Worm (Caenorhabditis elegans) whole organism, young adult: Measurements from ENCODE around the gene aakg-1.

ENCODE experiments used
- B0336.3 ChIP-seq: fragments of 200-800 bp; sonication (Bioruptor generic); IDR thresholded peaks from 2 replicates; pipeline ENCODE4 v1.3.6; 2022; ENCODE audit warnings: missing genetic modification characterization, missing compliant biosample characterization
- C06A6.2 ChIP-seq: fragments of 200-800 bp; sonication (Bioruptor generic); conservative IDR thresholded peaks from 2 replicates; pipeline ENCODE4 v1.3.6; 2022; ENCODE audit warnings: missing genetic modification characterization, missing compliant biosample characterization
- F22D6.2 ChIP-seq: sonication (generic microtip); optimal IDR thresholded peaks from 2 replicates; lab custom pipeline; 2016; ENCODE audit warnings: mild to moderate bottlenecking, missing genetic modification characterization, missing compliant biosample characterization
- F37B4.10 ChIP-seq: fragments of 200-800 bp; sonication (Bioruptor generic); IDR thresholded peaks from 2 replicates; pipeline ENCODE4 v1.3.6; 2022; ENCODE audit warnings: missing genetic modification characterization, missing compliant biosample characterization
- F49E8.2 ChIP-seq: sonication (generic microtip); optimal IDR thresholded peaks from 3 replicates; lab custom pipeline; 2017; ENCODE audit warnings: missing genetic modification characterization, mild to moderate bottlenecking, missing compliant biosample characterization, antibody characterized with exemption, moderate library complexity; ENCODE audit not compliant: insufficient read depth
- K11D2.4 ChIP-seq: fragments of 200-800 bp; sonication (Bioruptor generic); IDR thresholded peaks from 2 replicates; pipeline ENCODE4 v1.3.6; 2022; ENCODE audit warnings: missing genetic modification reagents, missing genetic modification characterization, missing compliant biosample characterization
- Y53F4B.3 ChIP-seq: fragments of 200-800 bp; sonication (Bioruptor generic); IDR thresholded peaks from 2 replicates; pipeline ENCODE4 v1.3.6; 2022; ENCODE audit warnings: missing genetic modification reagents, missing genetic modification characterization, missing compliant biosample characterization
- Y53G8AR.9 ChIP-seq: fragments of 200-800 bp; sonication (Bioruptor generic); conservative IDR thresholded peaks from 2 replicates; pipeline ENCODE4 v1.3.6; 2022; ENCODE audit warnings: missing genetic modification reagents, missing genetic modification characterization, missing compliant biosample characterization
- Y56A3A.18 ChIP-seq: fragments of 200-800 bp; sonication (Bioruptor generic); IDR thresholded peaks from 2 replicates; pipeline ENCODE4 v1.3.6; 2022; ENCODE audit warnings: missing genetic modification reagents, missing genetic modification characterization, missing compliant biosample characterization
- Y95B8A.8 ChIP-seq: fragments of 200-800 bp; sonication (Bioruptor generic); IDR thresholded peaks from 2 replicates; pipeline ENCODE4 v1.3.6; 2022; ENCODE audit warnings: missing genetic modification reagents, missing genetic modification characterization, missing compliant biosample characterization
- athp-1 ChIP-seq: sonication (generic microtip); optimal IDR thresholded peaks from 2 replicates; lab custom pipeline; 2017; ENCODE audit warnings: mild to moderate bottlenecking, missing genetic modification characterization, missing compliant biosample characterization
- attf-5 ChIP-seq: fragments of 200-800 bp; sonication (Bioruptor generic); optimal IDR thresholded peaks from 2 replicates; lab custom pipeline; 2018; ENCODE audit warnings: mild to moderate bottlenecking, missing genetic modification characterization, missing compliant biosample characterization
- bed-1 ChIP-seq: fragments of 200-800 bp; sonication (Bioruptor generic); IDR thresholded peaks from 2 replicates; pipeline ENCODE4 v1.3.6; 2022; ENCODE audit warnings: missing genetic modification reagents, missing genetic modification characterization, missing compliant biosample characterization
- cebp-1 ChIP-seq, 2 experiments: fragments of 200-800 bp in 1 of 2; sonication (Bioruptor generic) in 1 of 2; sonication (generic microtip) in 1 of 2; IDR thresholded peaks in 1 of 2; optimal IDR thresholded peaks in 1 of 2; 2 replicates each; pipeline versions ENCODE4 v1.3.6 to Lab custom; 2017 to 2022; ENCODE audit warnings: missing compliant biosample characterization in 2 of 2, missing genetic modification characterization in 2 of 2, mild to moderate bottlenecking in 1 of 2, missing genetic modification reagents in 1 of 2, moderate library complexity in 1 of 2
- cebp-2 ChIP-seq: fragments of 200-800 bp; sonication (Bioruptor generic); IDR thresholded peaks from 2 replicates; pipeline ENCODE4 v1.3.6; 2022; ENCODE audit warnings: missing genetic modification characterization, missing compliant biosample characterization
- ceh-100 ChIP-seq: fragments of 200-800 bp; sonication (Bioruptor generic); IDR thresholded peaks from 2 replicates; pipeline ENCODE4 v1.3.6; 2022; ENCODE audit warnings: missing genetic modification reagents, missing genetic modification characterization, missing compliant biosample characterization
- ceh-27 ChIP-seq: fragments of 200-800 bp; sonication (Bioruptor generic); optimal IDR thresholded peaks from 2 replicates; lab custom pipeline; 2018; ENCODE audit warnings: mild to moderate bottlenecking, missing genetic modification characterization, moderate library complexity, missing compliant biosample characterization
- ceh-40 ChIP-seq: fragments of 200-800 bp; sonication (Bioruptor generic); IDR thresholded peaks from 2 replicates; pipeline ENCODE4 v1.3.6; 2022; ENCODE audit warnings: missing genetic modification characterization, missing compliant biosample characterization
- ceh-58 ChIP-seq: fragments of 200-800 bp; sonication (Bioruptor generic); IDR thresholded peaks from 2 replicates; pipeline ENCODE4 v1.3.6; 2022; ENCODE audit warnings: missing genetic modification characterization, missing compliant biosample characterization
- chd-7 ChIP-seq: sonication (generic microtip); optimal IDR thresholded peaks from 2 replicates; lab custom pipeline; 2016; ENCODE audit warnings: mild to moderate bottlenecking, missing genetic modification characterization, moderate library complexity, missing compliant biosample characterization
- egrh-3 ChIP-seq: fragments of 200-800 bp; sonication (Bioruptor generic); IDR thresholded peaks from 2 replicates; pipeline ENCODE4 v1.3.6; 2022; ENCODE audit warnings: missing genetic modification reagents, missing genetic modification characterization, missing compliant biosample characterization
- ets-4 ChIP-seq: fragments of 200-800 bp; sonication (Bioruptor generic); optimal IDR thresholded peaks from 2 replicates; lab custom pipeline; 2018; ENCODE audit warnings: mild to moderate bottlenecking, missing genetic modification characterization, missing compliant biosample characterization
- hlh-26 ChIP-seq: fragments of 200-800 bp; sonication (Bioruptor generic); conservative IDR thresholded peaks from 2 replicates; pipeline ENCODE4 v1.3.6; 2022; ENCODE audit warnings: missing genetic modification reagents, missing genetic modification characterization, missing compliant biosample characterization
- lag-1 ChIP-seq: fragments of 200-800 bp; sonication (Bioruptor generic); IDR thresholded peaks from 2 replicates; pipeline ENCODE4 v1.3.6; 2022; ENCODE audit warnings: missing genetic modification reagents, missing genetic modification characterization, missing compliant biosample characterization
- lin-26 ChIP-seq: fragments of 200-800 bp; sonication (Bioruptor generic); IDR thresholded peaks from 2 replicates; pipeline ENCODE4 v1.3.6; 2022; ENCODE audit warnings: missing genetic modification reagents, missing genetic modification characterization, missing compliant biosample characterization
- madf-3 ChIP-seq: fragments of 200-800 bp; sonication (Bioruptor generic); IDR thresholded peaks from 2 replicates; pipeline ENCODE4 v1.3.6; 2022; ENCODE audit warnings: missing genetic modification reagents, missing genetic modification characterization, missing compliant biosample characterization
- madf-6 ChIP-seq: fragments of 200-800 bp; sonication (Bioruptor generic); IDR thresholded peaks from 2 replicates; pipeline ENCODE4 v1.3.6; 2022; ENCODE audit warnings: missing genetic modification reagents, missing genetic modification characterization, missing compliant biosample characterization
- mcd-1 ChIP-seq: fragments of 200-800 bp; sonication (Bioruptor generic); IDR thresholded peaks from 2 replicates; pipeline ENCODE4 v1.3.6; 2022; ENCODE audit warnings: missing genetic modification reagents, missing genetic modification characterization, missing compliant biosample characterization
- mes-4 ChIP-seq: sonication (generic microtip); optimal IDR thresholded peaks from 2 replicates; lab custom pipeline; 2016; ENCODE audit warnings: missing genotype, missing genetic modification characterization, missing compliant biosample characterization
- nfya-1 ChIP-seq: sonication (generic microtip); optimal IDR thresholded peaks from 2 replicates; lab custom pipeline; 2017; ENCODE audit warnings: antibody characterized with exemption, missing compliant biosample characterization, missing genetic modification characterization, borderline replicate concordance; ENCODE audit not compliant: insufficient read depth
- nfya-2 ChIP-seq: fragments of 200-800 bp; sonication (Bioruptor generic); IDR thresholded peaks from 2 replicates; pipeline ENCODE4 v1.3.6; 2022; ENCODE audit warnings: missing genetic modification reagents, missing genetic modification characterization, missing compliant biosample characterization
- nfyb-1 ChIP-seq: fragments of 200-800 bp; sonication (Bioruptor generic); IDR thresholded peaks from 2 replicates; pipeline ENCODE4 v1.3.6; 2022; ENCODE audit warnings: missing genetic modification reagents, missing genetic modification characterization, missing compliant biosample characterization
- pbrm-1 ChIP-seq: fragments of 200-800 bp; sonication (Bioruptor generic); IDR thresholded peaks from 2 replicates; pipeline ENCODE4 v1.3.6; 2022; ENCODE audit warnings: missing genetic modification reagents, missing genetic modification characterization, missing compliant biosample characterization
- repo-1 ChIP-seq: sonication (generic microtip); optimal IDR thresholded peaks from 2 replicates; lab custom pipeline; 2017; ENCODE audit warnings: mild to moderate bottlenecking, missing genetic modification characterization, missing compliant biosample characterization
- snpc-4 ChIP-seq, 5 experiments: fragments of 150-350 bp in 1 of 5; sonication (generic microtip) in 4 of 5; optimal IDR thresholded peaks; 2 replicates each; lab custom pipeline; 2014 to 2018; ENCODE audit warnings: missing genetic modification characterization in 5 of 5, missing biosample characterization in 3 of 5, antibody characterized with exemption in 2 of 5, mild to moderate bottlenecking in 2 of 5, missing compliant biosample characterization in 2 of 5, missing genotype in 2 of 5, moderate library complexity in 2 of 5, missing genetic modification reagents in 1 of 5
- somi-1 ChIP-seq: fragments of 200-800 bp; sonication (Bioruptor generic); optimal IDR thresholded peaks from 2 replicates; lab custom pipeline; 2018; ENCODE audit warnings: mild to moderate bottlenecking, missing genetic modification characterization, missing compliant biosample characterization
- tbp1 ChIP-seq: fragments of 200-800 bp; sonication (Bioruptor generic); optimal IDR thresholded peaks from 2 replicates; lab custom pipeline; 2018; ENCODE audit warnings: mild to moderate bottlenecking, missing genetic modification characterization, missing compliant biosample characterization
- tlf-1 ChIP-seq: fragments of 200-800 bp; sonication (Bioruptor generic); optimal IDR thresholded peaks from 2 replicates; lab custom pipeline; 2018; ENCODE audit warnings: mild to moderate bottlenecking, missing genetic modification characterization, missing compliant biosample characterization
- unc-130 ChIP-seq: sonication (generic microtip); optimal IDR thresholded peaks from 2 replicates; lab custom pipeline; 2016; ENCODE audit warnings: missing genetic modification reagents, missing genetic modification characterization, missing compliant biosample characterization
- zfh-2 ChIP-seq: fragments of 200-800 bp; sonication (Bioruptor generic); conservative IDR thresholded peaks from 2 replicates; pipeline ENCODE4 v1.3.6; 2022; ENCODE audit warnings: missing genetic modification reagents, missing genetic modification characterization, missing compliant biosample characterization
- ztf-22 ChIP-seq: fragments of 200-800 bp; sonication (Bioruptor generic); optimal IDR thresholded peaks from 2 replicates; lab custom pipeline; 2018; ENCODE audit warnings: mild to moderate bottlenecking, missing genetic modification characterization, moderate library complexity, missing compliant biosample characterization
- ztf-25 ChIP-seq: fragments of 200-800 bp; sonication (Bioruptor generic); IDR thresholded peaks from 2 replicates; pipeline ENCODE4 v1.3.6; 2022; ENCODE audit warnings: missing genetic modification reagents, missing genetic modification characterization, missing compliant biosample characterization
- ztf-28 ChIP-seq: fragments of 200-800 bp; sonication (Bioruptor generic); IDR thresholded peaks from 2 replicates; pipeline ENCODE4 v1.3.6; 2022; ENCODE audit warnings: missing genetic modification reagents, missing genetic modification characterization, missing compliant biosample characterization
- ztf-6 ChIP-seq: fragments of 200-800 bp; sonication (Bioruptor generic); IDR thresholded peaks from 2 replicates; pipeline ENCODE4 v1.3.6; 2022; ENCODE audit warnings: missing genetic modification reagents, missing genetic modification characterization, missing compliant biosample characterization

aakg-1 gene

ce11 chrIII:12613138-12613915 lies 38.1 kb upstream of the aakg-1 start:
- TF ChIP-seq madf-6 (GFP tag; lab: Robert Waterston, UW) (no peak), zfh-2 (GFP tag; lab: Robert Waterston, UW) (peak; percentile 58; the same call in 1 of the 2 replicates), cebp-1 (GFP tag; IDR thresholded peaks at IDR 0.05; lab: Robert Waterston, UW) (no peak), cebp-1 (tag; optimal IDR thresholded peaks at IDR 0.05; lab: Kevin White, UChicago) (peak; percentile 21), ztf-25 (0 out of 2 replicates have a peak, but pooled peaks have one; percentile 54), cebp-2 (GFP tag; lab: Robert Waterston, UW) (0 out of 2 replicates have a peak, but pooled peaks have one; percentile 34), madf-3 (GFP tag; lab: Robert Waterston, UW) (no peak), nfya-2 (GFP tag; lab: Robert Waterston, UW) (0 out of 2 replicates have a peak, but pooled peaks have one; percentile 3)
- TF ChIP-seq, all 124 proteins: peak for 5

ce11 chrIII:12612519-12612935 lies 37.3 kb upstream of the aakg-1 start:
- TF ChIP-seq F22D6.2 (tag; lab: Kevin White, UChicago) (peak; percentile 84), F49E8.2 (tag; lab: Kevin White, UChicago) (no peak), repo-1 (tag; lab: Kevin White, UChicago) (peak; percentile 48), madf-6 (GFP tag; lab: Robert Waterston, UW) (no peak), ets-4 (peak; percentile 82), snpc-4 (GFP tag; optimal IDR thresholded peaks at IDR 0.05; lab: Kevin White, UChicago) (peak; percentile 30), snpc-4 (tag; optimal IDR thresholded peaks at IDR 0.05; lab: Kevin White, UChicago) (peak; percentile 41 to 78 (median 64)), mes-4 (tag; lab: Kevin White, UChicago) (no peak), mcd-1 (peak; percentile 86), Y95B8A.8 (peak; percentile 76), lin-26 (GFP tag; lab: Robert Waterston, UW) (peak; percentile 69; the same call in 1 of the 2 replicates), C06A6.2 (GFP tag; lab: Robert Waterston, UW) (peak; percentile 95), B0336.3 (peak; percentile 94), chd-7 (tag; lab: Kevin White, UChicago) (peak; percentile 98), K11D2.4 (GFP tag; lab: Robert Waterston, UW) (peak; percentile 95), somi-1 (GFP tag; lab: Kevin White, UChicago) (peak; percentile 99), hlh-26 (GFP tag; lab: Robert Waterston, UW) (no peak), nfya-1 (tag; lab: Kevin White, UChicago) (no peak), tlf-1 (GFP tag; lab: Kevin White, UChicago) (peak; percentile 92), attf-5 (GFP tag; lab: Kevin White, UChicago) (peak; percentile 91), ceh-100 (GFP tag; lab: Robert Waterston, UW) (peak; percentile 55; the same call in 1 of the 2 replicates), ceh-27 (GFP tag; lab: Kevin White, UChicago) (peak; percentile 95), tbp1 (peak; percentile 73), athp-1 (tag; lab: Kevin White, UChicago) (peak; percentile 76), ceh-58 (no peak), F37B4.10 (GFP tag; lab: Robert Waterston, UW) (no peak), nfyb-1 (GFP tag; lab: Robert Waterston, UW) (peak; percentile 97), ceh-40 (GFP tag; lab: Robert Waterston, UW) (no peak), lag-1 (GFP tag; lab: Robert Waterston, UW) (no peak), ztf-28 (GFP tag; lab: Robert Waterston, UW) (no peak), unc-130 (GFP tag; lab: Kevin White, UChicago) (no peak), Y53F4B.3 (GFP tag; lab: Robert Waterston, UW) (no peak), Y53G8AR.9 (GFP tag; lab: Robert Waterston, UW) (peak; percentile 87), ztf-22 (GFP tag; lab: Kevin White, UChicago) (peak; percentile 98), ztf-6 (GFP tag; lab: Robert Waterston, UW) (peak; percentile 61; the same call in 1 of the 2 replicates), pbrm-1 (peak; percentile 94), bed-1 (no peak), egrh-3 (peak; percentile 71), Y56A3A.18 (GFP tag; lab: Robert Waterston, UW) (0 out of 2 replicates have a peak, but pooled peaks have one; percentile 59)
